Fruit fly (Drosophila melanogaster) whole organism, embryonic: ENCODE results near the gene Cp190.
A peak's percentile ranks its signal among the peaks of the same experiment; 100 is the strongest.

Source experiments
- Ada2b ChIP-seq: fragments of 200-800 bp; sonication (Bioruptor generic); IDR thresholded peaks from 2 replicates; pipeline ENCODE4 v1.3.6; 2022; ENCODE audit warnings: missing biosample characterization, missing genetic modification characterization
- Bteb2 ChIP-seq: fragments of 200-800 bp; sonication (Bioruptor generic); optimal IDR thresholded peaks from 2 replicates; lab custom pipeline; 2016; ENCODE audit warnings: missing biosample characterization, missing genetic modification characterization
- C15 ChIP-seq: fragments of 200-800 bp; sonication (Bioruptor generic); IDR thresholded peaks from 3 replicates; pipeline ENCODE4 v1.3.6; 2022; ENCODE audit warnings: missing biosample characterization, missing genetic modification characterization
- CG10274 ChIP-seq: fragments of 200-800 bp; sonication (Bioruptor generic); optimal IDR thresholded peaks from 3 replicates; lab custom pipeline; 2017; ENCODE audit warnings: missing biosample characterization, mild to moderate bottlenecking, missing genetic modification characterization
- CG10366 ChIP-seq: fragments of 200-800 bp; sonication (Bioruptor generic); IDR thresholded peaks from 2 replicates; pipeline ENCODE4 v1.3.6; 2022; ENCODE audit warnings: missing biosample characterization, missing genetic modification characterization
- CG10543 ChIP-seq: fragments of 200-800 bp; sonication (Bioruptor generic); optimal IDR thresholded peaks from 3 replicates; lab custom pipeline; 2017; ENCODE audit warnings: missing biosample characterization, mild to moderate bottlenecking, missing genetic modification characterization, moderate library complexity
- CG11093 ChIP-seq: fragments of 200-800 bp; sonication (Bioruptor generic); IDR thresholded peaks from 3 replicates; pipeline ENCODE4 v1.3.6; 2022; ENCODE audit warnings: missing biosample characterization, missing genetic modification characterization
- CG11696 ChIP-seq: fragments of 200-800 bp; sonication (Bioruptor generic); IDR thresholded peaks from 2 replicates; pipeline ENCODE4 v1.3.6; 2022; ENCODE audit warnings: missing biosample characterization, missing genetic modification characterization
- CG12104 ChIP-seq: fragments of 200-800 bp; sonication (Bioruptor generic); optimal IDR thresholded peaks from 3 replicates; lab custom pipeline; 2016; ENCODE audit warnings: missing biosample characterization, missing genetic modification characterization
- CG13123 ChIP-seq: fragments of 200-800 bp; sonication (Bioruptor generic); optimal IDR thresholded peaks from 2 replicates; lab custom pipeline; 2016; ENCODE audit warnings: missing biosample characterization, missing genetic modification characterization
- CG16813 ChIP-seq: fragments of 200-800 bp; sonication (Bioruptor generic); IDR thresholded peaks from 3 replicates; pipeline ENCODE4 v1.3.6; 2022; ENCODE audit warnings: missing biosample characterization, missing genetic modification characterization; ENCODE audit not compliant: partially characterized antibody
- CG16815 ChIP-seq: fragments of 200-800 bp; sonication (Bioruptor generic); optimal IDR thresholded peaks from 3 replicates; lab custom pipeline; 2017; ENCODE audit warnings: missing biosample characterization, mild to moderate bottlenecking, missing genetic modification characterization
- CG18476 ChIP-seq: fragments of 200-800 bp; sonication (Bioruptor generic); optimal IDR thresholded peaks from 2 replicates; lab custom pipeline; 2016; ENCODE audit warnings: missing biosample characterization, mild to moderate bottlenecking, missing genetic modification characterization
- CG5953 ChIP-seq: fragments of 200-800 bp; sonication (Bioruptor generic); IDR thresholded peaks from 2 replicates; pipeline ENCODE4 v1.3.6; 2022; ENCODE audit warnings: missing biosample characterization, missing genetic modification characterization
- CG6254 ChIP-seq: fragments of 200-800 bp; sonication (Bioruptor generic); optimal IDR thresholded peaks from 3 replicates; lab custom pipeline; 2017; ENCODE audit warnings: mild to moderate bottlenecking, missing biosample characterization, missing genetic modification reagents, missing genetic modification characterization
- CG6272 ChIP-seq: fragments of 200-800 bp; sonication (Bioruptor generic); IDR thresholded peaks from 2 replicates; pipeline ENCODE4 v1.3.6; 2022; ENCODE audit warnings: missing biosample characterization, missing genetic modification characterization
- CG6654 ChIP-seq: fragments of 200-800 bp; sonication (Bioruptor generic); optimal IDR thresholded peaks from 2 replicates; lab custom pipeline; 2017; ENCODE audit warnings: missing biosample characterization, mild to moderate bottlenecking, missing genetic modification characterization
- CG8924 ChIP-seq: fragments of 200-800 bp; optimal IDR thresholded peaks from 3 replicates; lab custom pipeline; 2019; ENCODE audit warnings: missing biosample characterization, mild to moderate bottlenecking, missing genetic modification characterization, moderate library complexity
- CHES-1-like ChIP-seq: fragments of 200-800 bp; sonication (Bioruptor generic); optimal IDR thresholded peaks from 2 replicates; lab custom pipeline; 2016; ENCODE audit warnings: missing biosample characterization, missing genetic modification characterization
- Camta ChIP-seq: fragments of 200-800 bp; sonication (Bioruptor generic); optimal IDR thresholded peaks from 2 replicates; lab custom pipeline; 2016; ENCODE audit warnings: missing biosample characterization, missing genetic modification characterization
- HLH3B ChIP-seq: fragments of 200-800 bp; sonication (Bioruptor generic); IDR thresholded peaks from 2 replicates; pipeline ENCODE4 v1.3.6; 2022; ENCODE audit warnings: missing biosample characterization, missing genetic modification characterization
- Lhr ChIP-seq: fragments of 200-800 bp; sonication (Bioruptor generic); optimal IDR thresholded peaks from 3 replicates; lab custom pipeline; 2017; ENCODE audit warnings: mild to moderate bottlenecking, missing biosample characterization, missing genetic modification reagents, missing genetic modification characterization
- Lim3 ChIP-seq: fragments of 200-800 bp; sonication (Bioruptor generic); IDR thresholded peaks from 2 replicates; pipeline ENCODE4 v1.3.6; 2022; ENCODE audit warnings: missing biosample characterization, missing genetic modification characterization
- Myb ChIP-seq: fragments of 200-800 bp; sonication (Bioruptor generic); optimal IDR thresholded peaks from 2 replicates; lab custom pipeline; 2016; ENCODE audit warnings: missing biosample characterization, missing genetic modification characterization
- Neu2 ChIP-seq: fragments of 200-800 bp; sonication (Bioruptor generic); optimal IDR thresholded peaks from 3 replicates; lab custom pipeline; 2016; ENCODE audit warnings: missing biosample characterization, missing genetic modification characterization, borderline replicate concordance
- Opbp ChIP-seq: fragments of 200-800 bp; sonication (Bioruptor generic); IDR thresholded peaks from 3 replicates; pipeline ENCODE4 v1.3.6; 2022; ENCODE audit warnings: missing biosample characterization, missing genetic modification characterization; ENCODE audit not compliant: partially characterized antibody
- Poxn ChIP-seq: fragments of 200-800 bp; sonication (Bioruptor generic); IDR thresholded peaks from 2 replicates; pipeline ENCODE4 v1.3.6; 2022; ENCODE audit warnings: missing biosample characterization, missing genetic modification characterization
- Ravus ChIP-seq: fragments of 200-800 bp; sonication (Bioruptor generic); IDR thresholded peaks from 2 replicates; pipeline ENCODE4 v1.3.6; 2022; ENCODE audit warnings: missing biosample characterization, missing genetic modification characterization
- Rfx ChIP-seq: fragments of 200-800 bp; sonication (Bioruptor generic); IDR thresholded peaks from 2 replicates; pipeline ENCODE4 v1.3.6; 2022; ENCODE audit warnings: missing biosample characterization, missing genetic modification characterization
- Sry-β ChIP-seq: fragments of 200-800 bp; sonication (Bioruptor generic); optimal IDR thresholded peaks from 2 replicates; lab custom pipeline; 2018; ENCODE audit warnings: missing biosample characterization, mild to moderate bottlenecking, missing genetic modification characterization, moderate library complexity
- Ssrp ChIP-seq: fragments of 200-800 bp; sonication (Bioruptor generic); optimal IDR thresholded peaks from 2 replicates; lab custom pipeline; 2018; ENCODE audit warnings: missing biosample characterization, mild to moderate bottlenecking, missing genetic modification characterization, moderate library complexity
- ci ChIP-seq: fragments of 200-800 bp; sonication (Bioruptor generic); IDR thresholded peaks from 3 replicates; pipeline ENCODE4 v1.3.6; 2022; ENCODE audit warnings: missing biosample characterization, missing genetic modification characterization
- corto ChIP-seq: fragments of 200-800 bp; sonication (Bioruptor generic); optimal IDR thresholded peaks from 2 replicates; lab custom pipeline; 2016; ENCODE audit warnings: missing biosample characterization, mild to moderate bottlenecking, missing genetic modification characterization, moderate library complexity
- dati ChIP-seq: fragments of 200-800 bp; sonication (Bioruptor generic); IDR thresholded peaks from 2 replicates; pipeline ENCODE4 v1.3.6; 2022; ENCODE audit warnings: missing biosample characterization, missing genetic modification characterization
- dm ChIP-seq: fragments of 200-800 bp; sonication (Bioruptor generic); optimal IDR thresholded peaks from 3 replicates; lab custom pipeline; 2016; ENCODE audit warnings: missing biosample characterization, missing genetic modification characterization
- fd3F ChIP-seq: fragments of 200-800 bp; sonication (Bioruptor generic); optimal IDR thresholded peaks from 2 replicates; lab custom pipeline; 2018; ENCODE audit warnings: missing biosample characterization, mild to moderate bottlenecking, missing genetic modification characterization, moderate library complexity
- fd64A ChIP-seq: fragments of 200-800 bp; sonication (Bioruptor generic); optimal IDR thresholded peaks from 3 replicates; lab custom pipeline; 2018; ENCODE audit warnings: missing biosample characterization, mild to moderate bottlenecking, missing genetic modification characterization
- gce ChIP-seq: fragments of 200-800 bp; sonication (Bioruptor generic); IDR thresholded peaks from 3 replicates; pipeline ENCODE4 v1.3.6; 2022; ENCODE audit warnings: missing biosample characterization, missing genetic modification characterization
- grau ChIP-seq: fragments of 200-800 bp; optimal IDR thresholded peaks from 3 replicates; lab custom pipeline; 2019; ENCODE audit warnings: missing biosample characterization, mild to moderate bottlenecking, missing genetic modification characterization, moderate library complexity
- h ChIP-seq: fragments of >200 bp; optimal IDR thresholded peaks from 2 replicates; lab custom pipeline; 2017
- her ChIP-seq: fragments of 200-800 bp; sonication (Bioruptor generic); optimal IDR thresholded peaks from 2 replicates; lab custom pipeline; 2016; ENCODE audit warnings: missing biosample characterization, missing genetic modification characterization
- jigr1 ChIP-seq: fragments of 200-800 bp; sonication (Bioruptor generic); IDR thresholded peaks from 3 replicates; pipeline ENCODE4 v1.3.6; 2022; ENCODE audit warnings: missing biosample characterization, missing genetic modification characterization
- jumu ChIP-seq: fragments of 200-800 bp; sonication (Bioruptor generic); optimal IDR thresholded peaks from 3 replicates; lab custom pipeline; 2016; ENCODE audit warnings: missing biosample characterization, missing genetic modification characterization
- maf-S ChIP-seq: fragments of 200-800 bp; sonication (Bioruptor generic); optimal IDR thresholded peaks from 2 replicates; lab custom pipeline; 2016; ENCODE audit warnings: missing biosample characterization, missing genetic modification characterization
- nmo ChIP-seq: fragments of 200-800 bp; sonication (Bioruptor generic); optimal IDR thresholded peaks from 2 replicates; lab custom pipeline; 2018; ENCODE audit warnings: missing biosample characterization, mild to moderate bottlenecking, missing genetic modification characterization, moderate library complexity
- org-1 ChIP-seq: fragments of 200-800 bp; sonication (Bioruptor generic); optimal IDR thresholded peaks from 2 replicates; lab custom pipeline; 2017; ENCODE audit warnings: missing biosample characterization, missing genetic modification characterization
- phol ChIP-seq: fragments of 200-800 bp; sonication (Bioruptor generic); optimal IDR thresholded peaks from 3 replicates; lab custom pipeline; 2018; ENCODE audit warnings: missing biosample characterization, mild to moderate bottlenecking, missing genetic modification characterization, moderate library complexity
- salm ChIP-seq: fragments of 200-800 bp; sonication (Bioruptor generic); optimal IDR thresholded peaks from 2 replicates; lab custom pipeline; 2018; ENCODE audit warnings: missing biosample characterization, mild to moderate bottlenecking, missing genetic modification characterization
- sisA ChIP-seq: fragments of 200-800 bp; sonication (Bioruptor generic); IDR thresholded peaks from 2 replicates; pipeline ENCODE4 v1.3.6; 2022; ENCODE audit warnings: missing biosample characterization, missing genetic modification characterization

Gene Cp190

dm6 chr3R:15242186-15243045, 32.6 kb downstream of the Cp190 start, which contains the start of the genes tefu and Hsc70-4 (continued):
- TF ChIP-seq CG16813 (GFP tag; lab: Robert Waterston, UW) (no peak), Ravus (GFP tag; lab: Robert Waterston, UW) (peak; percentile 43), CG18476 (GFP tag; lab: Kevin White, UChicago) (peak; percentile 33), CG8924 (tag; lab: Kevin White, UChicago) (peak; percentile 46), dati (GFP tag; lab: Robert Waterston, UW) (no peak), Myb (GFP tag; lab: Kevin White, UChicago) (peak; percentile 50), dm (GFP tag; lab: Kevin White, UChicago) (peak; percentile 61), corto (no peak), C15 (GFP tag; lab: Robert Waterston, UW) (peak; percentile 55; the same call in 1 of the 3 replicates), phol (tag; lab: Kevin White, UChicago) (peak; percentile 91), Lim3 (GFP tag; lab: Robert Waterston, UW) (no peak), Camta (GFP tag; lab: Kevin White, UChicago) (peak; percentile 61), Bteb2 (GFP tag; lab: Kevin White, UChicago) (peak; percentile 61), grau (tag; lab: Kevin White, UChicago) (peak; percentile 80), CG12104 (peak; percentile 71), CG6254 (GFP tag; lab: Kevin White, UChicago) (peak; percentile 1), ci (GFP tag; lab: Robert Waterston, UW) (peak; percentile 76; the same call in 2 of the 3 replicates), fd64A (no peak), CG13123 (GFP tag; lab: Kevin White, UChicago) (peak; percentile 63), CG10366 (peak; percentile 74), org-1 (GFP tag; lab: Kevin White, UChicago) (no peak), CG6654 (GFP tag; lab: Kevin White, UChicago) (peak; percentile 56), Lhr (GFP tag; lab: Kevin White, UChicago) (peak; percentile 95), CG10543 (GFP tag; lab: Kevin White, UChicago) (peak; percentile 81), gce (GFP tag; lab: Robert Waterston, UW) (peak; percentile 50; the same call in 1 of the 3 replicates), fd3F (GFP tag; lab: Kevin White, UChicago) (peak; percentile 33), CG5953 (GFP tag; lab: Robert Waterston, UW) (0 out of 2 replicates have a peak, but pooled peaks have one; percentile 34), Rfx (GFP tag; lab: Robert Waterston, UW) (peak; percentile 88), Opbp (GFP tag; lab: Robert Waterston, UW) (peak; percentile 43; the same call in 2 of the 3 replicates), Ssrp (tag; lab: Kevin White, UChicago) (peak; percentile 73), Neu2 (GFP tag; lab: Kevin White, UChicago) (no peak), h (lab: Kevin White, UChicago) (no peak), jigr1 (GFP tag; lab: Robert Waterston, UW) (peak; percentile 69; the same call in 2 of the 3 replicates), maf-S (GFP tag; lab: Kevin White, UChicago) (peak; percentile 76), CG11696 (GFP tag; lab: Robert Waterston, UW) (peak; percentile 58), CG16815 (GFP tag; lab: Kevin White, UChicago) (peak; percentile 81), CG11093 (peak; percentile 85), HLH3B (peak; percentile 65; the same call in 1 of the 2 replicates), CHES-1-like (GFP tag; lab: Kevin White, UChicago) (peak; percentile 52), Poxn (GFP tag; lab: Robert Waterston, UW) (no peak; the same call in 1 of the 2 replicates), her (GFP tag; lab: Kevin White, UChicago) (peak; percentile 28), sisA (GFP tag; lab: Robert Waterston, UW) (peak; percentile 90), Ada2b (peak; percentile 75), salm (tag; lab: Kevin White, UChicago) (peak; percentile 6), jumu (GFP tag; lab: Kevin White, UChicago) (peak; percentile 78), CG10274 (GFP tag; lab: Kevin White, UChicago) (peak; percentile 23), CG6272 (peak; percentile 72; the same call in 1 of the 2 replicates), Sry-β (peak; percentile 62), nmo (GFP tag; lab: Kevin White, UChicago) (peak; percentile 89)
